Worm (Caenorhabditis elegans) whole organism, L2 larva: ENCODE data around the gene str-143.

Source experiments
- aly-2 ChIP-seq: fragments of 150-350 bp; optimal IDR thresholded peaks from 2 replicates; lab custom pipeline; 2014; ENCODE audit warnings: missing biosample characterization, missing genetic modification characterization
- ama-1 ChIP-seq: fragments of 150-350 bp; optimal IDR thresholded peaks from 2 replicates; lab custom pipeline; 2018; ENCODE audit warnings: inconsistent platforms
- elt-1 ChIP-seq: fragments of 150-350 bp; optimal IDR thresholded peaks from 2 replicates; lab custom pipeline; 2014; ENCODE audit warnings: missing biosample characterization, missing genetic modification characterization
- lin-13 ChIP-seq: fragments of 150-350 bp; optimal IDR thresholded peaks from 2 replicates; lab custom pipeline; 2014; ENCODE audit warnings: missing biosample characterization, missing genetic modification reagents, missing genetic modification characterization
- lin-39 ChIP-seq: fragments of 150-350 bp; optimal IDR thresholded peaks from 2 replicates; lab custom pipeline; 2014; ENCODE audit warnings: missing biosample characterization, missing genetic modification reagents, missing genetic modification characterization
- nhr-237 ChIP-seq: fragments of 150-350 bp; optimal IDR thresholded peaks from 2 replicates; lab custom pipeline; 2014; ENCODE audit warnings: missing biosample characterization, missing genetic modification characterization
- nhr-77 ChIP-seq: fragments of 150-350 bp; optimal IDR thresholded peaks from 2 replicates; lab custom pipeline; 2014; ENCODE audit warnings: missing biosample characterization, missing genetic modification characterization
- sem-4 ChIP-seq: fragments of 150-350 bp; optimal IDR thresholded peaks from 2 replicates; lab custom pipeline; 2014; ENCODE audit warnings: missing biosample characterization, missing genetic modification reagents, missing genetic modification characterization
- skn-1 ChIP-seq: sonication (generic microtip); optimal IDR thresholded peaks from 2 replicates; lab custom pipeline; 2017; ENCODE audit warnings: missing biosample characterization, missing genetic modification characterization
- snpc-4 ChIP-seq: fragments of 150-350 bp; optimal IDR thresholded peaks from 2 replicates; lab custom pipeline; 2014; ENCODE audit warnings: missing biosample characterization, missing genetic modification characterization
- unc-55 ChIP-seq: fragments of 150-350 bp; sonication (generic microtip); optimal IDR thresholded peaks from 3 replicates; lab custom pipeline; 2014; ENCODE audit warnings: missing biosample characterization, missing genetic modification reagents, missing genetic modification characterization
- zag-1 ChIP-seq: fragments of 150-350 bp; optimal IDR thresholded peaks from 2 replicates; lab custom pipeline; 2014; ENCODE audit warnings: missing biosample characterization, missing genetic modification characterization

DNA sequence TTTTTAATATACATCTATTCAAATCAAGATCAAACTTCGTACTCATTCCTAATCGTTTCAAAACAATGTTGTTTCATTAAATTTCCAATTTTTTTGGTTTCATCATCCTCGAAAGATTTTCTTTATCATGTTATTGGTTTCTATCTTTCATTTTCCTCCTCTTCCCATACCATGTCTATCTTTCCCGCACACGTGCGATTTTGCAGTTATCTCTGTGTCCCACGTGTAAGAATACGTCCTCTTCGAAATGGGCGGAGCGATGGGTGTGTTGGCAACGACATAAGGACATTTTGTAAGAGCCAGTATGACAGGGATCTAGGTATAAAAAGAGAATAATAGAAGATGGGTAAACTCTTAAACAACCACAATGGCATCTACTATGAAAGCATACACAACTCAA lies 43.2 kb downstream of the str-143 start, which contains the start of gene F43H9.4:
- TF ChIP-seq skn-1 (no peak), elt-1 (tag; lab: Kevin White, UChicago) (no peak), lin-39 (no peak), nhr-77 (tag; lab: Kevin White, UChicago) (no peak), sem-4 (tag; lab: Kevin White, UChicago) (no peak), zag-1 (tag; lab: Kevin White, UChicago) (no peak), snpc-4 (tag; lab: Kevin White, UChicago) (no peak), aly-2 (tag; lab: Kevin White, UChicago) (no peak), lin-13 (GFP tag; lab: Kevin White, UChicago) (no peak), unc-55 (GFP tag; lab: Kevin White, UChicago) (no peak), nhr-237 (tag; lab: Kevin White, UChicago) (no peak), ama-1 (no peak)
